Worm (Caenorhabditis elegans) whole organism, young adult: ENCODE measurements around the gene F41B4.1.

Experiments used
- B0035.1 ChIP-seq: sonication (generic microtip); optimal IDR thresholded peaks from 2 replicates; lab custom pipeline; 2016; ENCODE audit warnings: missing genetic modification characterization, mild to moderate bottlenecking, missing compliant biosample characterization, missing genotype, missing genetic modification reagents
- C06A6.2 ChIP-seq: fragments of 200-800 bp; sonication (Bioruptor generic); conservative IDR thresholded peaks from 2 replicates; pipeline ENCODE4 v1.3.6; 2022; ENCODE audit warnings: missing genetic modification characterization, missing compliant biosample characterization
- F22D6.2 ChIP-seq: sonication (generic microtip); optimal IDR thresholded peaks from 2 replicates; lab custom pipeline; 2016; ENCODE audit warnings: mild to moderate bottlenecking, missing genetic modification characterization, missing compliant biosample characterization
- F33H1.4 ChIP-seq: fragments of 200-800 bp; sonication (Bioruptor generic); IDR thresholded peaks from 2 replicates; pipeline ENCODE4 v1.3.6; 2022; ENCODE audit warnings: missing genetic modification reagents, missing genetic modification characterization, missing compliant biosample characterization
- F57C9.4 ChIP-seq: sonication (generic microtip); optimal IDR thresholded peaks from 2 replicates; lab custom pipeline; 2017; ENCODE audit warnings: mild to moderate bottlenecking, missing genetic modification characterization, missing compliant biosample characterization
- Y53G8AR.9 ChIP-seq: fragments of 200-800 bp; sonication (Bioruptor generic); conservative IDR thresholded peaks from 2 replicates; pipeline ENCODE4 v1.3.6; 2022; ENCODE audit warnings: missing genetic modification reagents, missing genetic modification characterization, missing compliant biosample characterization
- Y56A3A.18 ChIP-seq: fragments of 200-800 bp; sonication (Bioruptor generic); IDR thresholded peaks from 2 replicates; pipeline ENCODE4 v1.3.6; 2022; ENCODE audit warnings: missing genetic modification reagents, missing genetic modification characterization, missing compliant biosample characterization
- Y79H2A.3 ChIP-seq: fragments of 200-800 bp; sonication (Bioruptor generic); conservative IDR thresholded peaks from 2 replicates; pipeline ENCODE4 v1.3.6; 2022; ENCODE audit warnings: missing genetic modification reagents, missing genetic modification characterization, missing compliant biosample characterization
- Y95B8A.8 ChIP-seq: fragments of 200-800 bp; sonication (Bioruptor generic); IDR thresholded peaks from 2 replicates; pipeline ENCODE4 v1.3.6; 2022; ENCODE audit warnings: missing genetic modification reagents, missing genetic modification characterization, missing compliant biosample characterization
- ZK185.1 ChIP-seq: sonication (generic microtip); optimal IDR thresholded peaks from 2 replicates; lab custom pipeline; 2016; ENCODE audit warnings: mild to moderate bottlenecking, missing genetic modification characterization, missing compliant biosample characterization; ENCODE audit not compliant: poor library complexity, severe bottlenecking
- atf-7 ChIP-seq: sonication (generic microtip); optimal IDR thresholded peaks from 2 replicates; lab custom pipeline; 2017; ENCODE audit warnings: mild to moderate bottlenecking, missing genetic modification characterization, missing compliant biosample characterization
- athp-1 ChIP-seq: sonication (generic microtip); optimal IDR thresholded peaks from 2 replicates; lab custom pipeline; 2017; ENCODE audit warnings: mild to moderate bottlenecking, missing genetic modification characterization, missing compliant biosample characterization
- attf-5 ChIP-seq: fragments of 200-800 bp; sonication (Bioruptor generic); optimal IDR thresholded peaks from 2 replicates; lab custom pipeline; 2018; ENCODE audit warnings: mild to moderate bottlenecking, missing genetic modification characterization, missing compliant biosample characterization
- cebp-1 ChIP-seq, 2 experiments: fragments of 200-800 bp in 1 of 2; sonication (Bioruptor generic) in 1 of 2; sonication (generic microtip) in 1 of 2; IDR thresholded peaks in 1 of 2; optimal IDR thresholded peaks in 1 of 2; 2 replicates each; pipeline versions ENCODE4 v1.3.6 to Lab custom; 2017 to 2022; ENCODE audit warnings: missing compliant biosample characterization in 2 of 2, missing genetic modification characterization in 2 of 2, mild to moderate bottlenecking in 1 of 2, missing genetic modification reagents in 1 of 2, moderate library complexity in 1 of 2
- ceh-100 ChIP-seq: fragments of 200-800 bp; sonication (Bioruptor generic); IDR thresholded peaks from 2 replicates; pipeline ENCODE4 v1.3.6; 2022; ENCODE audit warnings: missing genetic modification reagents, missing genetic modification characterization, missing compliant biosample characterization
- ceh-40 ChIP-seq: fragments of 200-800 bp; sonication (Bioruptor generic); IDR thresholded peaks from 2 replicates; pipeline ENCODE4 v1.3.6; 2022; ENCODE audit warnings: missing genetic modification characterization, missing compliant biosample characterization
- ceh-91 ChIP-seq: fragments of 200-800 bp; sonication (Bioruptor generic); IDR thresholded peaks from 2 replicates; pipeline ENCODE4 v1.3.6; 2022; ENCODE audit warnings: missing genetic modification reagents, missing genetic modification characterization, missing compliant biosample characterization
- dox-1 ChIP-seq: fragments of 200-800 bp; sonication (Bioruptor generic); IDR thresholded peaks from 2 replicates; pipeline ENCODE4 v1.3.6; 2022; ENCODE audit warnings: missing genetic modification reagents, missing genetic modification characterization, missing compliant biosample characterization
- hrde-1 ChIP-seq: sonication (generic microtip); optimal IDR thresholded peaks from 2 replicates; lab custom pipeline; 2016; ENCODE audit warnings: missing genetic modification characterization, mild to moderate bottlenecking, missing compliant biosample characterization, moderate library complexity, missing genotype, missing genetic modification reagents, borderline replicate concordance
- let-526 ChIP-seq: fragments of 200-800 bp; sonication (Bioruptor generic); IDR thresholded peaks from 2 replicates; pipeline ENCODE4 v1.3.6; 2022; ENCODE audit warnings: missing genetic modification reagents, missing genetic modification characterization, missing compliant biosample characterization
- let-607 ChIP-seq, 2 experiments: fragments of 200-800 bp in 1 of 2; sonication (Bioruptor generic) in 1 of 2; sonication (generic microtip) in 1 of 2; optimal IDR thresholded peaks; 2 replicates each; lab custom pipeline; 2016 to 2018; ENCODE audit warnings: mild to moderate bottlenecking in 2 of 2, missing compliant biosample characterization in 2 of 2, missing genetic modification characterization in 2 of 2, moderate library complexity in 2 of 2, missing genotype in 1 of 2
- lin-54 ChIP-seq: fragments of 200-800 bp; sonication (Bioruptor generic); optimal IDR thresholded peaks from 2 replicates; lab custom pipeline; 2018; ENCODE audit warnings: mild to moderate bottlenecking, missing genetic modification characterization, missing compliant biosample characterization
- lir-1 ChIP-seq: fragments of 200-800 bp; sonication (Bioruptor generic); conservative IDR thresholded peaks from 2 replicates; pipeline ENCODE4 v1.3.6; 2022; ENCODE audit warnings: missing genetic modification reagents, missing genetic modification characterization, missing compliant biosample characterization
- lsl-1 ChIP-seq: fragments of 200-800 bp; sonication (Bioruptor generic); optimal IDR thresholded peaks from 2 replicates; lab custom pipeline; 2018; ENCODE audit warnings: mild to moderate bottlenecking, missing genetic modification characterization, moderate library complexity, missing compliant biosample characterization
- madf-10 ChIP-seq: sonication (generic microtip); optimal IDR thresholded peaks from 2 replicates; lab custom pipeline; 2016; ENCODE audit warnings: mild to moderate bottlenecking, missing genetic modification characterization, missing compliant biosample characterization
- madf-6 ChIP-seq: fragments of 200-800 bp; sonication (Bioruptor generic); IDR thresholded peaks from 2 replicates; pipeline ENCODE4 v1.3.6; 2022; ENCODE audit warnings: missing genetic modification reagents, missing genetic modification characterization, missing compliant biosample characterization
- mxl-1 ChIP-seq: sonication (generic microtip); optimal IDR thresholded peaks from 2 replicates; lab custom pipeline; 2016; ENCODE audit warnings: missing genetic modification characterization, missing compliant biosample characterization
- nfyb-1 ChIP-seq: fragments of 200-800 bp; sonication (Bioruptor generic); IDR thresholded peaks from 2 replicates; pipeline ENCODE4 v1.3.6; 2022; ENCODE audit warnings: missing genetic modification reagents, missing genetic modification characterization, missing compliant biosample characterization
- nhr-179 ChIP-seq: sonication (generic microtip); optimal IDR thresholded peaks from 2 replicates; lab custom pipeline; 2016; ENCODE audit warnings: mild to moderate bottlenecking, missing genetic modification characterization, missing compliant biosample characterization
- nhr-80 ChIP-seq: sonication (generic microtip); optimal IDR thresholded peaks from 2 replicates; lab custom pipeline; 2016; ENCODE audit warnings: missing genetic modification characterization, missing compliant biosample characterization
- snpc-4 ChIP-seq, 5 experiments: fragments of 150-350 bp in 1 of 5; sonication (generic microtip) in 4 of 5; optimal IDR thresholded peaks; 2 replicates each; lab custom pipeline; 2014 to 2018; ENCODE audit warnings: missing genetic modification characterization in 5 of 5, missing biosample characterization in 3 of 5, antibody characterized with exemption in 2 of 5, mild to moderate bottlenecking in 2 of 5, missing compliant biosample characterization in 2 of 5, missing genotype in 2 of 5, moderate library complexity in 2 of 5, missing genetic modification reagents in 1 of 5
- zim-3 ChIP-seq: sonication (generic microtip); optimal IDR thresholded peaks from 2 replicates; lab custom pipeline; 2017; ENCODE audit warnings: mild to moderate bottlenecking, missing genetic modification characterization, moderate library complexity, missing compliant biosample characterization
- ztf-18 ChIP-seq: sonication (generic microtip); optimal IDR thresholded peaks from 2 replicates; lab custom pipeline; 2016; ENCODE audit warnings: missing genotype, mild to moderate bottlenecking, missing genetic modification characterization, missing compliant biosample characterization
- ztf-3 ChIP-seq: fragments of 200-800 bp; sonication (Bioruptor generic); optimal IDR thresholded peaks from 2 replicates; lab custom pipeline; 2018; ENCODE audit warnings: mild to moderate bottlenecking, missing genetic modification characterization, missing compliant biosample characterization

F41B4.1 gene

DNA sequence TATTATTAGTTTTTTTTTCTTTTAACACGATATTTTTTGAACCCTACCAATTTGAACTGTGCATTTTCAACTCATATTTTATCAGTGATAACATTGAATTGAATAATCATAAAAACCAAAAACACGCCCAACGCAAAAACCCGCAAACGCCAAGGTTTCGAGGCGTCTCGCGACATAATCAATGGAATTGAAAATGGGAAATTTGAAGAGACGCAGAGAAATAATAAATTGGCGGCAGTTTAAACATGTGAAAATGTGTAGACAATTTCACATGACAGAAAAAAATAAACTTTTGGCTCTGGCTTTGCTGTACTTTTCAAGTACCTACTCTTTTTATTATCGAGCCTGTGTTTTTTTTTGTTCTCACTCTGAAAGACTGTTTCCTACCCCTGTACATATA is 20.8 kb downstream of the F41B4.1 start (continued):
- TF ChIP-seq ztf-18 (no peak), attf-5 (GFP tag; lab: Kevin White, UChicago) (peak; percentile 14), lin-54 (GFP tag; lab: Kevin White, UChicago) (peak; percentile 78), nhr-80 (tag; lab: Kevin White, UChicago) (peak; percentile 86), mxl-1 (tag; lab: Kevin White, UChicago) (no peak)

DNA sequence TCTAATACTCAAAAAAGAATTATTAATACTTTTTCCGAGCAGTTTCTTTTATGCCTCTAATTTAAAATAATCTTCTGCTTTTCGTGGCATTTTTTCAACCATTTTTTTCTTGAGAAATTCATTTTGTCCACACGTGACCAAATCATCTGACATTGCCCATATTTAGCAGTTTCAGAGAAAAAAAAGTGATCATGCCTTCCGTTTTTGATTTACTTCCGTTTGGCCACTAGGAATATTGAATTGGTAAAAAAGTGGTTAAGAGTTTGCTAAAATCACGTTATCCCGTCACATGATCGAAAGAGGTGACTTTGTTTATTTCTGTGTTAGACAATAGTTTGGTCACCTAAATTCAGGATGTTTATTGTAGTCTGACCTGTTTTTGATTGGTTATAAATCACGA is 21.3 kb downstream of the F41B4.1 start:
- TF ChIP-seq athp-1 (tag; lab: Kevin White, UChicago) (no peak), C06A6.2 (GFP tag; lab: Robert Waterston, UW) (peak; percentile 44; the same call in 1 of the 2 replicates)

DNA sequence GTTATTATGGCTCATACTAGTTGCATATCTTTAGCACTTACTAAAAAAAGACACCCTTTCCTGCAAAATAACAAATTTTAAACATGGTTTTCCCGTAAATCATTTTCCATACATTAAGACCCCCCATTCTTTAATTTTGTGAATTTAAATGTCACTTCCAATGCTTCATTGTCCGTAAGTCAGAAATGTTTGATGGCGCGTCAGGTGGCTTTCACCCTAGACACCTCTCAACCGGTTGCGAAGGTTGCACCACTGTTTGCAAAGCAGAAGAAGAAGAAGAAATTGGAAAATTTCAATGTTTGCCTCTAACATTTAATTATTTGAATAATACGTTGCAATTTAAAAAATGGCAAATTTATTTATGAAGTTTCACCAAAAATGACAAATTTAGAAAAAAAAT is 24.1 kb downstream of the F41B4.1 start:
- no peak for TF ChIP-seq nhr-179 (tag; lab: Kevin White, UChicago)
- TF ChIP-seq B0035.1 (tag; lab: Kevin White, UChicago) = no peak
- no peak for TF ChIP-seq lsl-1 (GFP tag; lab: Kevin White, UChicago)
- TF ChIP-seq zim-3 = no peak
- no peak for TF ChIP-seq ztf-3
- TF ChIP-seq lin-54 (GFP tag; lab: Kevin White, UChicago) = no peak
- TF ChIP-seq ceh-40 (GFP tag; lab: Robert Waterston, UW) = no peak
- no peak for TF ChIP-seq nhr-80 (tag; lab: Kevin White, UChicago)
- TF ChIP-seq lir-1 (GFP tag; lab: Robert Waterston, UW) = no peak
- no peak for TF ChIP-seq F22D6.2
- TF ChIP-seq, all 124 proteins: peak for 0

DNA sequence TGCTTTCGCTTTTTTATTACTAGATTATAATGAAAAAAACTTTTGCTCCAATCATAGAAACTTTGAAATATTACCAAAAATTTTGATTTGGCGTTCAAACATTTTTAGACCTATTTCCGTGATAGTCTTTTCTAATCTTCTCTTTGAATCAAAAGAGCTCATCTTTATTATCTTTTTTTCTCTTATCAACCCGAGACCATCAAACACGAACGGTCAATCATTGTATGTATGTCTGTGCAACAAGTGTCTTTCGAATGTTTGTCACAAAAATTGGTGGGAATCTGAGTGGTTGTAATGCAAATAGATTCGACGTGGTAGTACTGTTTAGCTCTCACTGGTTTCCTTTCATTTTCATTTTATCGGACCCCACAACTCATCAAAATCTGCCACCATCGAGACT is 25.9 kb downstream of the F41B4.1 start, which contains the start of gene M03A8.3:
M03A8.3 (plus strand) TSS at position 278 of the 400 bp plus-strand sequence.
- peak; percentile 46 for TF ChIP-seq nhr-80 (tag; lab: Kevin White, UChicago)
- no peak for TF ChIP-seq dox-1 (GFP tag; lab: Robert Waterston, UW)
- TF ChIP-seq, all 124 proteins: peak for 1

DNA sequence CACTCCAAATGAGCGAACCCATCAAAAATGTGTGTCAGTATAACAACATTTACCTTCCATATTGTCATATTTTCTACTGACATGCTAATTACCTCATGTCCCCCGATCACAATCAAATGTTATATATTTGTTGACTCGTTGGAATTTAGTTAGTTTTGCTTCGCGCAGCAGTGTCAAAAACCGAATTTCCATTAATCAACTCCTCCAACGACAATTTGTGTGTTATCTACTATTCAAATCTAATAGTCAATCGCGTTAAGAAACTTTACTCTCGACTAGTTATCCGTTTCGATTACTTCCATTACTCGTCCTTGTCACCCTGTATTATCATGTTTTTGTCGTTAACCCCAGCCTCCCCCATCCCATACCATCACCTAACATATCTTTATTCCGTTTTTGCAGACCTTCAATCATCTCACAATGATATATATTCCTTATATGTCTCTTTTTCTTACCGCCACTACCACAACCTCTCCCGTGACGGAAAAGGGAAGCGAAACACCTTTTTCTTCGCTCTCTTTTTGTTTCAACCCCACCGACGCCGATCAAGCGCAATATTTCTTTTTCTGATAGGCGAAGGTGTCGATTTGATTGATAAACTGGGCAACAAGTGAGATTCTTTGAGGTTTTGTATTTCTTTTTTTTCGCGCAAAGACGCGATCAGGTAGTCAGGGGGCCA is 29.7 kb downstream of the F41B4.1 start:
- TF ChIP-seq F33H1.4 (GFP tag; lab: Robert Waterston, UW) (no peak), ceh-100 (GFP tag; lab: Robert Waterston, UW) (no peak), zim-3 (no peak), let-526 (GFP tag; lab: Robert Waterston, UW) (no peak), snpc-4 (GFP tag; optimal IDR thresholded peaks at IDR 0.05; lab: Kevin White, UChicago) (no peak), snpc-4 (tag; optimal IDR thresholded peaks at IDR 0.05; lab: Kevin White, UChicago) (no peak), nhr-80 (tag; lab: Kevin White, UChicago) (peak; percentile 28), madf-6 (GFP tag; lab: Robert Waterston, UW) (no peak), ceh-91 (GFP tag; lab: Robert Waterston, UW) (no peak), cebp-1 (GFP tag; IDR thresholded peaks at IDR 0.05; lab: Robert Waterston, UW) (no peak), cebp-1 (tag; optimal IDR thresholded peaks at IDR 0.05; lab: Kevin White, UChicago) (peak; percentile 48)

DNA sequence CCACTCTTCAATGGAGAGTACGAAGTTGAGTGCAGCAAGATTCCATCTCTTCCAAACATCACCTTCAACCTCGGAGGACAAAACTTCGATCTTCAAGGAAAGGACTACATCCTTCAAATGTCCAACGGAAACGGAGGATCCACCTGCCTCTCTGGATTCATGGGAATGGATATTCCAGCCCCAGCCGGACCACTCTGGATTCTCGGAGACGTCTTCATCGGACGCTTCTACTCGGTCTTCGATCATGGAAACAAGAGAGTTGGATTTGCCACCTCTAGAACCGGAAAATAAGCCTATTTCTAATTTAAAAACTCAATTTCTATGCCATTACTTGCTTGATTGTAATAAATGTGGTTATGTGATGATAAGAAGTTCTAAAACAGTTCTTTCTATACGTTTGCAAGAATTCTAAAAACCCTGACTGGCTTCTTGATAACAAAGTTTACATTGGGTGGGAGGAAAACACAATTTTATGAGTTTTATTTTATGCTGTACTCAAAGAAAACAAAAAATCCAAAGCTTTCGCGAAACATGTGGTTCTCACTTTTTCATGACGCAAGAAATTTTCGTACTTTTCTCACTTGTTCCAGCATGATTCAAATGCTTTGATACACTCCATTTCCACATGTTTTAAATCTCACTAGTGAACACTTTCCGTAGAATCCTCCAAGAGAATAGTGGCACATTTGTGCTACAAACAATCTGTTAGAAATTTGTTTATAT is 33.2 kb downstream of the F41B4.1 start:
- TF ChIP-seq Y56A3A.18 (GFP tag; lab: Robert Waterston, UW) (peak; percentile 65; the same call in 1 of the 2 replicates), Y79H2A.3 (GFP tag; lab: Robert Waterston, UW) (0 out of 2 replicates have a peak, but pooled peaks have one; percentile 26), ZK185.1 (peak; percentile 8), let-526 (GFP tag; lab: Robert Waterston, UW) (0 out of 2 replicates have a peak, but pooled peaks have one; percentile 15), F57C9.4 (no peak), Y95B8A.8 (GFP tag; lab: Robert Waterston, UW) (no peak), hrde-1 (tag; lab: Kevin White, UChicago) (no peak), atf-7 (tag; lab: Kevin White, UChicago) (peak; percentile 23), lsl-1 (GFP tag; lab: Kevin White, UChicago) (no peak), Y53G8AR.9 (peak; percentile 90), let-607 (tag; optimal IDR thresholded peaks at IDR 0.05; lab: Kevin White, UChicago) (peak in 1 of 2 experiments; percentile 10), madf-10 (peak; percentile 68), athp-1 (tag; lab: Kevin White, UChicago) (no peak), cebp-1 (GFP tag; IDR thresholded peaks at IDR 0.05; lab: Robert Waterston, UW) (0 out of 2 replicates have a peak, but pooled peaks have one; percentile 27), cebp-1 (tag; optimal IDR thresholded peaks at IDR 0.05; lab: Kevin White, UChicago) (peak; percentile 31), nfyb-1 (GFP tag; lab: Robert Waterston, UW) (peak; percentile 75; the same call in 1 of the 2 replicates)
